Worm (Caenorhabditis elegans): ENCODE data around the gene srd-29.

Gene srd-29

ce11 chrV:7600149-7600548 is 35.4 kb upstream of the srd-29 start, which contains the start of gene C50E3.9:
Gene C50E3.9 (minus strand): TSS chrV:7600249.
- no peak for TF ChIP-seq pqm-1 (tag; optimal IDR thresholded peaks at IDR 0.05)
- TF ChIP-seq nhr-76 (tag; optimal IDR thresholded peaks at IDR 0.05): no peak
- TF ChIP-seq unc-39 (tag; optimal IDR thresholded peaks at IDR 0.05): no peak
- no peak for TF ChIP-seq elt-1 (tag; optimal IDR thresholded peaks at IDR 0.05)
- TF ChIP-seq mml-1 (tag; optimal IDR thresholded peaks at IDR 0.05): no peak
- no peak for TF ChIP-seq ztf-11 (tag; optimal IDR thresholded peaks at IDR 0.05)
- no peak for TF ChIP-seq lin-15B (tag; optimal IDR thresholded peaks at IDR 0.05)
- no peak for TF ChIP-seq ceh-9 (tag; optimal IDR thresholded peaks at IDR 0.05)
- TF ChIP-seq tbx-2 (tag; optimal IDR thresholded peaks at IDR 0.05): no peak
- no peak for TF ChIP-seq jun-1 (tag; optimal IDR thresholded peaks at IDR 0.05)
- no peak for TF ChIP-seq egl-27 (tag; optimal IDR thresholded peaks at IDR 0.05)
- TF ChIP-seq eor-1 (tag; optimal IDR thresholded peaks at IDR 0.05): no peak
- no peak for TF ChIP-seq daf-12 (tag; optimal IDR thresholded peaks at IDR 0.05)
- TF ChIP-seq nfya-1 (tag; optimal IDR thresholded peaks at IDR 0.05; ENCODE audit: insufficient read depth): no peak
- TF ChIP-seq lsy-12 (tag; optimal IDR thresholded peaks at IDR 0.05): no peak
- TF ChIP-seq elt-2 (tag; optimal IDR thresholded peaks at IDR 0.05): no peak
- TF ChIP-seq nhr-237 (tag; optimal IDR thresholded peaks at IDR 0.05): no peak
- no peak for TF ChIP-seq skn-1 (tag; optimal IDR thresholded peaks at IDR 0.05)

DNA sequence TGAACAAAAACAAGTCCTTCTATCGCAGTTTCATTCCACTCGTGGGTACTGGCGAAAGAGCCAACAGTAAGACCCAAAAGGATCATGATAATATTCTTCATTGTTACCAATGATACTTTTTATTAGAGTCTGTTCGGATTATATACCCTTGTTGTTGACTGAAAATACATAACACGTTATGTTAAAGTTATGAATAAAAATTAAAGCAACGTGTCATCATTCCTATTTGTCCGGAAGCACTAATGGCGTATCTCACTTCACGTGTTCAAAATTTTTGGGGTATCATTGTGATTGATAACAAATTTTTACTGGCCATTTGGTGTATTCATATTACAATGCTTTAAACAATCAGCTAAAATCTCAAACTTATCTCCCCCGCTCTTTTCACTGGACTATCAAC is 34.1 kb upstream of the srd-29 start, which contains the start of gene scl-26:
scl-26 (minus strand) TSS at position 101 of the 400 bp plus-strand sequence.
- TF ChIP-seq ceh-28 (tag; optimal IDR thresholded peaks at IDR 0.05) (no peak), eor-1 (tag; optimal IDR thresholded peaks at IDR 0.05) (no peak), fos-1 (tag; optimal IDR thresholded peaks at IDR 0.05) (no peak), ceh-82 (tag; optimal IDR thresholded peaks at IDR 0.05) (no peak)

ce11 chrV:7603404-7603803 is 32.2 kb upstream of the srd-29 start, which contains the start of gene C50E3.11:
Gene C50E3.11 (minus strand): TSS chrV:7603486.
- TF ChIP-seq ceh-82 (tag; optimal IDR thresholded peaks at IDR 0.05): no peak
- TF ChIP-seq pqm-1 (tag; optimal IDR thresholded peaks at IDR 0.05): no peak
- no peak for TF ChIP-seq ztf-11 (tag; optimal IDR thresholded peaks at IDR 0.05)
- TF ChIP-seq ZK546.5 (tag; optimal IDR thresholded peaks at IDR 0.05): no peak
- no peak for TF ChIP-seq ztf-4 (tag; optimal IDR thresholded peaks at IDR 0.05)
- no peak for TF ChIP-seq tbx-2 (tag; optimal IDR thresholded peaks at IDR 0.05)
- TF ChIP-seq daf-12 (tag; optimal IDR thresholded peaks at IDR 0.05): no peak
- TF ChIP-seq fkh-2 (tag; optimal IDR thresholded peaks at IDR 0.05): no peak
- no peak for TF ChIP-seq nfya-1 (tag; optimal IDR thresholded peaks at IDR 0.05; ENCODE audit: insufficient read depth)
- no peak for TF ChIP-seq pha-4 (tag; optimal IDR thresholded peaks at IDR 0.05)
- no peak for TF ChIP-seq elt-2 (tag; optimal IDR thresholded peaks at IDR 0.05)
- no peak for TF ChIP-seq unc-39 (tag; optimal IDR thresholded peaks at IDR 0.05)
- no peak for TF ChIP-seq eor-1 (tag; optimal IDR thresholded peaks at IDR 0.05)
- TF ChIP-seq snpc-4 (tag; optimal IDR thresholded peaks at IDR 0.05): no peak
- TF ChIP-seq mdl-1 (tag; optimal IDR thresholded peaks at IDR 0.05): no peak
- no peak for TF ChIP-seq elt-3 (tag; optimal IDR thresholded peaks at IDR 0.05)

ce11 chrV:7604858-7605257 is 30.7 kb upstream of the srd-29 start, which contains the start of gene clec-213:
Gene clec-213 (plus strand): TSS chrV:7605158.
- TF ChIP-seq unc-39 (tag; optimal IDR thresholded peaks at IDR 0.05) (no peak), ceh-82 (tag; optimal IDR thresholded peaks at IDR 0.05) (no peak), nhr-28 (tag; optimal IDR thresholded peaks at IDR 0.05) (no peak), lsy-12 (tag; optimal IDR thresholded peaks at IDR 0.05) (no peak)

DNA sequence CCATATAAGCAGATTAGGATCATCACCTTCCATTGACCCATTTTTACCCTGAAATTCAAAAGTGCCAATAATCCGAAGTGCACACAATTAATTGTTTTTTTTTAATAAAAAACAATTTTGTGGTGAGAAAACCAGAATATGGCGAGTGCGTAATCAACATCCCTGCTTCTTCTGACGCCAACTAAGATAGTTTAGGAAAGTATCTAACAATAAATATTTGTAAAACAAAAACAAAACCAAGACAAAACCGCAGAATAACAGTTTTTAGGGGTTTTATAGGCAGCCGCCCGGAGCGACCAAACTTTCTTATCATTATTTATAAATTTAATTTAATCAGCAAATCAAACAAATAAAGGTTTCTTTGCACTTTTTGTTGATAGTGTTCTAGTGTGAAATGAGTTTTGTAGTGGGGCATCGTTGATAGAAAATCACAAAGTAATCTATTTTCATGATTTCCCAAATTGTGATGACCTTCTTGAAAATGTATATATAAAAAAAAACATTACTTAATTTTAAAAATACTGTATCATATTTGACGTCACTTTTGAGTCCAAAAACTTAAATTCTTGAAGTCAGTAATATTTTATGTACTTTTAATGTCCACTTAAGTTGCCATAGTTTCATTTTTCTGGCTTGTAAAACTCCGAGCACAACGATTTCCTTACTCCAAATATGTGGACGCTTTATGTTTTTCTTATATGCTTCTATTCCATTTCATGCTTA is 25.7 kb upstream of the srd-29 start, which contains the start of the genes folt-3 and clec-214:
folt-3 (minus strand) TSS at position 51 of the 723 bp plus-strand sequence.
clec-214 (plus strand) TSS at position 673 of the 723 bp plus-strand sequence.
- TF ChIP-seq nhr-23 (tag; optimal IDR thresholded peaks at IDR 0.05) (no peak), ceh-16 (tag; optimal IDR thresholded peaks at IDR 0.05) (no peak), eor-1 (tag; optimal IDR thresholded peaks at IDR 0.05) (no peak), elt-3 (tag; optimal IDR thresholded peaks at IDR 0.05) (no peak), elt-2 (tag; optimal IDR thresholded peaks at IDR 0.05) (peak; percentile 56)
